Fruit fly (Drosophila melanogaster) whole organism: Measurements from ENCODE around the gene wake.

Experiments
- CG8478 ChIP-seq: fragments of >200 bp; optimal IDR thresholded peaks from 2 replicates; lab custom pipeline; 2018; ENCODE audit warnings: inconsistent platforms
- Dll ChIP-seq: fragments of >200 bp; optimal IDR thresholded peaks from 2 replicates; lab custom pipeline; 2017
- EcR ChIP-seq, 2 experiments: fragments of >200 bp; optimal IDR thresholded peaks; 2 replicates each; lab custom pipeline; 2017; ENCODE audit warnings: missing biosample characterization in 2 of 2, missing genetic modification characterization in 2 of 2, missing genetic modification reagents in 2 of 2
- pan ChIP-seq: fragments of >200 bp; optimal IDR thresholded peaks from 2 replicates; lab custom pipeline; 2017
- psq ChIP-seq: fragments of >200 bp; optimal IDR thresholded peaks from 2 replicates; lab custom pipeline; 2017
- usp ChIP-seq: fragments of >200 bp; optimal IDR thresholded peaks from 2 replicates; lab custom pipeline; 2017; ENCODE audit warnings: missing biosample characterization, missing genetic modification characterization, mixed read lengths

The wake gene

DNA sequence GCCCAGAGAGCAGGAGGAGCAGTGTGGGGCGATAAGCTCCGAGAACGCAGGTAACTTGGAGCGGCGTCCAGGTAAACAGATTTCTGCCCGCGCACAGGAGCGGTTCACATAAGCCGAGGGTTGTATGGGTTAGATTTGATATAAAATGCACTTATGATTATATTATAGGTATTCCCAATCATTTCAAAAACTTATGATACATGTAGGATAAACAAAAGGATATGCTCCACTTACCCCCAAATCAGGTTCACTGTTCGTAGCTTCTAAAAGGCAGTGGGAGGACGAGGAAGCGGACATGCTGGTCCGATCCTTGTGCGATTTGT, 3.1 kb upstream of the wake start:
- no peak for TF ChIP-seq psq
- TF ChIP-seq Dll = no peak
- no peak for TF ChIP-seq EcR (GFP tag; optimal IDR thresholded peaks at IDR 0.05; lab: Kevin White, UChicago)
- TF ChIP-seq pan (lab: Kevin White, UChicago) = no peak
- no peak for TF ChIP-seq CG8478 (lab: Kevin White, UChicago)
- no peak for TF ChIP-seq usp (GFP tag; lab: Kevin White, UChicago)

DNA sequence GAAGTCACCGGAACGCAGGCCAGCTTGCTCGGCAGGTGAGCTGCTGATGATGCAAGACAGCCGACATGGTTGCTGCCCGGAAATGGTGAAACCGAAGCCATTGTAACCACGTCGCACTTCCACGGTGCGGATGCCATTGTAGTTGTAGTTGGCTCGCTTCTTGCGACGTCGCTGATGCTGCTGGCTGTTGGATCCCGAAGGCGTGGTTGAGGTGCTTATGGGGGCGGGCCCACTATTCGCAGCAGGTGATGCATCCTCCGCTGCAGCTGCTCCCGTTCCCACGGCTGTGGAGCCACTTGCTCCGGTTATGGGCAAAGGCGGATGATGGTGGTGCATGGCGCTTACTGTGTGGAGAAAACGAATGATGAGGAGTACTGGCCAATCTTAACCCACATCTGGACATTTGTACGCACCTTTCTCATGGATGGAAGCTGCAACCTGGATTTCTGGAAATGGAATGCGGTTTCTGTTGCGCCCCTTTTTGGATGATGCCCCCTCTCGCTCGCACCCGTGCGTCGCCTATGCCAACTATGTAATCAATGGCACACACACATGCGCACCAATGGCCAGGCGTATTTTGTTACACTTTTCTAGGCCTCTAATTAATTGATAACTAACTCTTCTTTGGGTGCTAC, 887 bp upstream of the wake start:
- TF ChIP-seq EcR (GFP tag; optimal IDR thresholded peaks at IDR 0.05; lab: Kevin White, UChicago) (no peak), CG8478 (lab: Kevin White, UChicago) (no peak), pan (lab: Kevin White, UChicago) (no peak), Dll (no peak), usp (GFP tag; lab: Kevin White, UChicago) (no peak), psq (no peak)

DNA sequence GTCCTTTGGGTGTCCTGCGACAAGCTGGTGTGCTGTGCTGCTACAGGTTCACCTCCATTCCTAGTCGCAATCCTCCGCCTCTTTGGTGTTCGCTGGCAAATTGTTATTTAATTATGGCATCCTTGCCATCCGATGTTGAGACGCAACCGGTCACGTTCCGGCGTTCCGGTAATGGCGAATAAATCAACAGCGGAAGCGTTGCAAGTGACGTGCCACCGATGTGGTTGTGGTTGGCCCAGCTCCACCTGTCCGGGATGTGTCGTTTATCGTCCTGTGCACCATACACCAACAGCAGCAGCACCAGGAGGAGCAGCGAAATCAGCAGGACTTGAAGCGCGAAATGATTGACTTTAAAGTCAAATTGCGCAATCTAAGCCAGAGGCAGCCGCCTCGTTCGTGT, 10.3 kb downstream of the wake start:
- no peak for TF ChIP-seq psq

DNA sequence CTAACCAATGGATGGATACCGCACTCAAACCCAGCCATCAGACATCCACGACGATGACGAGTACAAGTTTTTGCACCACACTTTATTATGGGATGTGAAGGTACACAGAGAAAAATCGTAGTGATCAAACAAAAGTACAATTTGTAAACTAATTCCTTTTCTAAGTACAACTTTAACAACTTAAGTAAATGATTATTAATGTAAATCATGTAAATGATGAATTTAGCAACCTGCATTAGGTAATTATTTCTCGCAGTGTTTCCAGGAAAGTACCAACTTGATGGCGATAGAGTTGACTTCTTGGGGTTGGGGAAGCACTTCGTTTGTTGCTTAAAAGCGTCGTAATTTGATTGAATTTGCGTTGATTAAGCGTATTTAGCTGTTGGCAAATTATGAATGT, 23.5 kb downstream of the wake start:
- TF ChIP-seq pan (lab: Kevin White, UChicago) (no peak), usp (GFP tag; lab: Kevin White, UChicago) (no peak), Dll (no peak)

DNA sequence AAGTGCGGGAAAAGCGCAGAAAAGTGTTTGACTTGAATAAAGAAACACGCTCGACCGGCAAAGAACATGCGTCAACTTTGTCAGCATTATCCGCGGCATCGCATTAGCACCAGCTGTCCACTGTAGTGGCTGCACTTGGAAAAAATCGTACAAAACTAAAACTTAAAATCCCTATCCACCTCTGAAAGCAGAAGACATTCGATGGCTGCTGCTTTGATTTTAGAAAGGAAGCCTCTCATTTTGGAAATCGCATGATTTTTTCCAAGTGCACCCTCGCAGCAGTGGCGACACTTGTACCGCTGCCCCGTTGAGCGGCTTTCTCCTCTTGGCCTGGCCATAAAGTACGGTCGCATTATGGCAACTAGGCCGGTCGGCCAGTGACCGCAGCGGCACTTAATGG, 24.7 kb downstream of the wake start:
- TF ChIP-seq CG8478 (lab: Kevin White, UChicago) = no peak

DNA sequence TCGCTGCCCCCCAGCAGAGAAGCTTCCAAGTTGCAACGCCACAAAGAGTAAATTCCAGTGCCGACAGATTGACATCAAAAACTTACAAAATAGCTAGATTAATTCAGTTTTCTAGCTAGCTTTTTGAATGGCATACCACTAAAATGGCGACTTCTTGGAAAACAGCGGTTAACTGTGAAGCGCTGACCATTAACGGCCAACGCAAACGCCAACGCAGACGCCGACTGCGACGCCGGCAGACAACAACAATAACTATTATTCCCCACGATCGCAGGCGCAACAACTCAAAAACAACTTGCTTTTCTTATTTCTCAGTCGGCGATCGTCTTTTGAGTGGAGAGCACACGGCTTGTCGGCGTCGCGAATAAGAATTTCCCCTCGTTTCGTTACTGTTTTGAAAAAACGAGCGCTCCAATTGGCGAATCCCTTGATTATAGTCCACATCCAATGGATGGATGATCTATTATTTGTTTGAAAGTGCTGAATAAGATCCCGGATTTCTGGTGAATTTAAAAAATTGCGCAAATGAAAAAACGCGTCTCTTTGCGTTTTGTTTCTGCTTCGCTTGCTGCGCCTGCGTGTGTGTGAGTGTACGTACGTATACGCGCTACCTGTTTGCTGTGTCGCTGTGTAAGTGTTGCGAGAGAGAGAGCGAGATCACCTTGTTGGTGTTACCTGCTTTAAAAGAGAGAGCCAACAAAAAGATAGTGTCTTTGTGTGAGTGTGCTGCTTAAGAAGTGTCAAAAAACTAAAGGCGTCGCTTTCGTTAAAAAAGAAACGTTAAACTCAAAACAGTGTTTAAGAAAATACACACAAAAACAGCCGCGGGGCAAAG, 27.1 kb downstream of the wake start:
- TF ChIP-seq EcR (GFP tag; optimal IDR thresholded peaks at IDR 0.05; lab: Kevin White, UChicago) = no peak
- no peak for TF ChIP-seq pan (lab: Kevin White, UChicago)
- TF ChIP-seq Dll = no peak
- TF ChIP-seq CG8478 (lab: Kevin White, UChicago) = no peak
- no peak for TF ChIP-seq usp (GFP tag; lab: Kevin White, UChicago)
- TF ChIP-seq psq = no peak

DNA sequence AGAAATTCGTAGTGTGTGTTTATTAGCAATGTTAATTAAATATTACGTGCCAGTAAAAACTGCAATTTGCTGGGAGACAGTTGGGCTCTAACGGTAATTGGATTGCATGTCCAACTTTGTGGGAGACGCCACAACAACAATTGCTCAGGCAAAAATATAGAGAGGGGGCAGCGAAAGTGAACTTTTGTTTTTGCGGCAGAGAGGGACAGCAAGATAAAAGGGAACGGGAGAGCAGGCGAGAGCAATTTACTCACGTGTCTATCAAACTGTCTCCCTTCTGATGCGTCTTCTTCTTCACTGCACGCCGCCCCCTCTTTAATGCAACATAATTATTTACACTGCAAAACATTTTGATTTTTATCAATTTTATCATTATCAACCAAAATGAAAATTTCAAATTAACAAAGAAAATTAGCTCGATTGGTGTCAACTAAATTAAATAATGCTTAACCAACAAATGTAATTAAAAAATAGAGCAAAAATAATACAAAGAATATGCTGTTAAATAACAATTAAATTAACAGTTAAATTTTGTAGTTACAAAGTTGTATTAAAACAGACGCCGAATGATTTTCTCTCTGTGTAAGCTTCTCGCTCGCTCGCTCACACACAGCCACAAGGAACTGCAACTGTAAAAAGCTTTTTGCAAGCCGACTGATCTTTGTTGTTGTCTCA, 27.8 kb downstream of the wake start:
- TF ChIP-seq CG8478 (lab: Kevin White, UChicago) = no peak
- TF ChIP-seq EcR (GFP tag; optimal IDR thresholded peaks at IDR 0.05; lab: Kevin White, UChicago) = no peak
- no peak for TF ChIP-seq psq
- no peak for TF ChIP-seq Dll
- TF ChIP-seq usp (GFP tag; lab: Kevin White, UChicago) = no peak
- TF ChIP-seq pan (lab: Kevin White, UChicago) = no peak

DNA sequence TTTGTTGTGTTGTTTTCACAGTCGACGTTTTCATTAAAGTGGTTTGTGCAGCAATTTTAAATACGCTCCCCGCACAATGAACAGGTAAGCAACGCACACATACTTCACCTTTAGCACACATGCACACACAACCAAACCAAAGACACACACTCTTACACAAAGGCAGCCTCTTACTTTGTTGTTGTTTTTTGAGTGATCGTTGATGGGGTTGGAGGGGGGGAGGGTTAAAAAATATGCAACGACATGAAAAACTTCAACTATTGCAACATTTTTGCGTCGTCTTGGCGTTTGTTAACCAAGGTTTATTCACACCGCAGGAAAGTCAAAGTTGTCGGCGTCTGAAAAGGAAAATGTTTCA, 28.3 kb downstream of the wake start:
- TF ChIP-seq CG8478 (lab: Kevin White, UChicago) = no peak
- TF ChIP-seq EcR (GFP tag; optimal IDR thresholded peaks at IDR 0.05; lab: Kevin White, UChicago) = no peak
- no peak for TF ChIP-seq pan (lab: Kevin White, UChicago)
- no peak for TF ChIP-seq usp (GFP tag; lab: Kevin White, UChicago)
- no peak for TF ChIP-seq Dll
- no peak for TF ChIP-seq psq

DNA sequence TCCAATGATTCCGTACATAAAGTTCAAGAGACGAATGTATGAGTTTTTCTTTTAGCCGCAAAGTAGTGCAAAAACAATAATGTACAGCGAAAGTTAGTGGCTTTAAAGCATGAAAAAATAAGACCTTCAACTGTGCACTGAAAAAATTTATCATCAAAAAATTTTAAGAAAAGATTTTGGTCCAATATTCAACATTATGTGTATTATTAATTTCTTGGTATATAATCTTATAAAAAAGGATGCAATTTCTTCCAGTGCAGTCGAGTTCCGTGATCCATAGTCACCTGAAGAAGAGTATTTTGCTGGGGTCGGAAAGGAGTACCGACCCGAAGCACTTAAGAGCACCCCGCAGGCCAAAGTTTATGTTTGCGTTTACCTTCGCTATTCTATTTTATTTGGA, 29.0 kb downstream of the wake start:
- TF ChIP-seq psq (no peak), usp (GFP tag; lab: Kevin White, UChicago) (no peak), CG8478 (lab: Kevin White, UChicago) (no peak)

DNA sequence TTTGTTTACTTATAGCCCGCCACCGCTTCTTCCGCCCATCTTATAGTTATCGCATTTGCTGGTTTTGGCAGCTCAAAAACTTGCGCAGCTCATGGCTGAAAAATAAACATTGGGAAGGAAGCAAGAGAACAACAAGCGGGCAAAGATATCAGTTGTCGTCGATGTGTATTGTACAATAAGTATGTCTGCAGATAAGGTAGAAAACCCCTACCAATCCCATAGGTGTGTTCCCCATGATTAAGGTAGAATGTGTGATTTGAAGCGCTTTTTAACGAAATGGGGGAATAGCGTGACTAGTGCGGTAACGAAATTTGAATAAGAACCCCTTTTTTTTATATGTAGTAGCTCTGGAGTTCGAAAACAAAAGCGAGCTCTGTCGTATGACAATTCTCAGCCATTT, 29.5 kb downstream of the wake start:
- TF ChIP-seq CG8478 (lab: Kevin White, UChicago) (no peak), usp (GFP tag; lab: Kevin White, UChicago) (no peak), pan (lab: Kevin White, UChicago) (no peak), psq (no peak), Dll (no peak), EcR (GFP tag; optimal IDR thresholded peaks at IDR 0.05; lab: Kevin White, UChicago) (no peak)

DNA sequence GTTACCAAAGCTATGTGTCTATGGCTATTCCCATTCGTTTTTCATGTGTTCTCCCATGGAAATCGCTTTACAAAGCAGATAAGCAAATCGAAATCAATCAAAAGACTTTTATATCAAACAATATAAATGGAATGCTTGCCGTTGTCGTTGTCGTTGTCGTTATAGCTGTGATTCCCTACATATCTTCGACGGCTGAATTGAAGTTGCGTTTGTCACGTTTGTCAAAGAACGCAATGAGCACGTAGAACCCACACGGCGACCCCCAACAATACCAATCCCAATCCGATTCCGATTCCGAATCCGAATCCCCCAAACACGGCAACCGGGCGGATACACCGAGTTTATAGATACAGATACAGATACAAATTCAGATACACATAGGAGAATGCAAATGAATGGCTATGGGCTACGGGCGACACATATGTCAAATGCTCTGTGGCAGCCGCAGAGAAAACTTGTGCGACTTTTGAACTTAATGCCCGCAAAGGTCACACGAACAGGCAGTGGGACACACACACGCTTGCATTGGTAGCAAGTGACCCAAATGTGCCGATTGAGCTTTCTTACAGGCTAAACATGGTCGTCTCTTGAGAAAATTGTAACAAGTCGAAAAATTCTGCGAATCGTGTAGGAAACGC, 30.3 kb downstream of the wake start:
- TF ChIP-seq psq (no peak), pan (lab: Kevin White, UChicago) (no peak), EcR (GFP tag; optimal IDR thresholded peaks at IDR 0.05; lab: Kevin White, UChicago) (no peak), CG8478 (lab: Kevin White, UChicago) (no peak), usp (GFP tag; lab: Kevin White, UChicago) (no peak), Dll (no peak)

DNA sequence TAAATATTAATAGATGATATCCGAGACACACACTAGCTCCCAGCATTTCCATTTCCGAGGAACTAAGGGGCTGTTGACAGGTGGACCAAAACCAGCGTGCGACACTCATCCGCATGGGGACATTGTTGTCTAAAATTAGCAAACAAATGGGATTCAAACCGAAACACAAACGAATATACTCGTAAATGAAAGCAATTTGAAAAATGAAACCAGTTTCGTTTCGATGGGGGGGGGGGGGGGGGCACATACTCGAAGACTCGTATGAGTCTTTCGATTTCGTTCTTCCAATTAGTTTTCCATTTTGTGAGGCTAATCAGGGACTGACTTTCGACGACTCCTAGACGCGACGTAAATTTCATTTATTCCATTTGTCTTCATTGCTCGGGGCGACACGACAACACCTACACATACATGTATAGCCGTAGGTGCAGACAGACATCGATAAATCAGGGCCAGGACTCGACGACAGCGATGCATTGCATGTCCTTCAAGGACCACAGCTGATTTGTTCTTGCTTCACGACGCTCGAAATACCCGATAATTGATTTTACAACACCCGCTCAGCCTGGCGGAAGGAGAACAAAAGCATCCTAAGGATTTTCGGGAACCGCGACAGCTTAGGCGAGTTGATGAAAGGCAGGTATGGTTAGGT, 33.2 kb downstream of the wake start:
- TF ChIP-seq pan (lab: Kevin White, UChicago) (no peak), Dll (no peak), usp (GFP tag; lab: Kevin White, UChicago) (no peak), CG8478 (lab: Kevin White, UChicago) (no peak), psq (no peak), EcR (GFP tag; optimal IDR thresholded peaks at IDR 0.05; lab: Kevin White, UChicago) (no peak)
